Worm (Caenorhabditis elegans) whole organism, midembryonic: ENCODE data around the gene gid-8.

Experiments
- T22C8.4 ChIP-seq: fragments of 200-800 bp; sonication (Bioruptor generic); IDR thresholded peaks from 2 replicates; pipeline ENCODE4 v1.3.6; 2022; ENCODE audit warnings: missing genetic modification characterization, missing compliant biosample characterization
- cog-1 ChIP-seq: sonication (generic microtip); optimal IDR thresholded peaks from 2 replicates; lab custom pipeline; 2016; ENCODE audit warnings: missing genetic modification characterization, missing compliant biosample characterization
- flt-1 ChIP-seq: fragments of 200-800 bp; sonication (Bioruptor generic); IDR thresholded peaks from 2 replicates; pipeline ENCODE4 v1.3.6; 2022; ENCODE audit warnings: missing genetic modification characterization, missing compliant biosample characterization
- klf-2 ChIP-seq: fragments of 200-800 bp; sonication (Bioruptor generic); conservative IDR thresholded peaks from 2 replicates; pipeline ENCODE4 v1.3.6; 2022; ENCODE audit warnings: missing genetic modification reagents, missing genetic modification characterization, missing compliant biosample characterization
- med-1 ChIP-seq: sonication (generic microtip); optimal IDR thresholded peaks from 2 replicates; lab custom pipeline; 2017; ENCODE audit warnings: missing genetic modification characterization, mild to moderate bottlenecking, missing compliant biosample characterization, antibody characterized with exemption, missing genetic modification reagents; ENCODE audit not compliant: insufficient read depth
- ref-1 ChIP-seq: fragments of 200-800 bp; sonication (Bioruptor generic); conservative IDR thresholded peaks from 2 replicates; pipeline ENCODE4 v1.3.6; 2022; ENCODE audit warnings: missing genetic modification reagents, missing genetic modification characterization, missing compliant biosample characterization
- tab-1 ChIP-seq: fragments of 200-800 bp; sonication (Bioruptor generic); IDR thresholded peaks from 2 replicates; pipeline ENCODE4 v1.3.6; 2022; ENCODE audit warnings: missing genetic modification characterization, missing compliant biosample characterization
- ztf-23 ChIP-seq: fragments of 200-800 bp; sonication (Bioruptor generic); IDR thresholded peaks from 2 replicates; pipeline ENCODE4 v1.3.6; 2022; ENCODE audit warnings: missing genetic modification reagents, missing genetic modification characterization, missing compliant biosample characterization
- ztf-29 ChIP-seq: fragments of 200-800 bp; sonication (Bioruptor generic); IDR thresholded peaks from 2 replicates; pipeline ENCODE4 v1.3.6; 2022; ENCODE audit warnings: missing genetic modification reagents, missing genetic modification characterization, missing compliant biosample characterization

Gene gid-8

ce11 chrV:1486031-1486430, 18.5 kb downstream of the gid-8 start:
- no peak for TF ChIP-seq cog-1 (tag; lab: Kevin White, UChicago)

DNA sequence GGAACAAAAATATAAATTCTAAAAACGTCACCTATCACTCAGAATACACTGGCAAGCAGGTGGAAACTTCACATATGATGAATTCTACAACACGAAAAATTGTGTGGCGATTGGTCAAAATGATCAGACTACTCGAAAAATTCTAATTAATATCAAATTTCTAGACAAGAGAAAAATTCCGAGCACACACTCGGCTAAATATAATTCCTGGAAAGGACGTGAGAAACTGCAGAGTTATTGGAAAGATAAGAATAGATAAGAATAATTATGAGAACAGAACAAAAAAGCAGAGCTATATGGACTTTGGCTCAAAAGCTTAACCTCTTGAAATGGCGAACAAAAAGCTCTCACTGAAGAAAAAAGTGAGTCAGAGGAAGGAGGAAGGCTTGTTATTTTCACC, 19.7 kb downstream of the gid-8 start:
- TF ChIP-seq cog-1 (tag; lab: Kevin White, UChicago), result no peak
- TF ChIP-seq ztf-23, result no peak
- TF ChIP-seq med-1 (GFP tag; lab: Kevin White, UChicago), result no peak
- no peak for TF ChIP-seq tab-1 (GFP tag; lab: Robert Waterston, UW)
- no peak for TF ChIP-seq klf-2
- TF ChIP-seq flt-1 (GFP tag; lab: Robert Waterston, UW), result no peak
- no peak for TF ChIP-seq ref-1 (GFP tag; lab: Robert Waterston, UW)
- no peak for TF ChIP-seq T22C8.4 (GFP tag; lab: Robert Waterston, UW)
- TF ChIP-seq ztf-29 (GFP tag; lab: Robert Waterston, UW), result no peak

- TF ChIP-seq ztf-29 (GFP tag; lab: Robert Waterston, UW) (no peak), klf-2 (no peak), tab-1 (GFP tag; lab: Robert Waterston, UW) (no peak), ref-1 (GFP tag; lab: Robert Waterston, UW) (no peak), med-1 (GFP tag; lab: Kevin White, UChicago) (no peak), cog-1 (tag; lab: Kevin White, UChicago) (no peak), T22C8.4 (GFP tag; lab: Robert Waterston, UW) (no peak), ztf-23 (no peak), flt-1 (GFP tag; lab: Robert Waterston, UW) (no peak)
Measured at ce11 chrV:1488642-1489041, 21.1 kb downstream of the gid-8 start.

- no peak for TF ChIP-seq ztf-23
- no peak for TF ChIP-seq med-1 (GFP tag; lab: Kevin White, UChicago)
- TF ChIP-seq ztf-29 (GFP tag; lab: Robert Waterston, UW), result no peak
Measured at ce11 chrV:1491510-1491909, 24.0 kb downstream of the gid-8 start, which contains the start of gene C38C3.6. TSS of gene C38C3.6 (minus strand) at chrV:1491610.

DNA sequence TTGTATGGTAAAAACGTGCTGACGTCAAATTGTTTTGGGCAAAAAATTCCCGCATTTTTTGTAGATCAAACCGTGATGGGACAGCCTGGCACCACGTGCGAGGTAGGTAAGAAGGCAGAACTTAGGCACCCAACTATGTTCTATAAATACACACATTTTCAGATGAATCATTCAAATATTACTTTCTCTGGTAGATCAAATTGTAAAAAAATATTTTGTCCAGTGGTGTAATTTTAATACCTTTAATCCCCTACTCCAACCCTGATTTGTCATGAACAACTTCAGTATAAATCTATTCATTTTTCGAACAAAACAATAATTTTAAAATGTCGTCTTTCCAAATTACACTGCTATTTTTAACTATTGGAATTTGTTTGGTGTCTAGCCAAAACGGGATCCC, 26.9 kb downstream of the gid-8 start, which contains the start of gene spig-7:
spig-7 (plus strand) TSS at position 301 of the 400 bp plus-strand sequence.
- TF ChIP-seq T22C8.4 (GFP tag; lab: Robert Waterston, UW) (no peak), klf-2 (no peak), cog-1 (tag; lab: Kevin White, UChicago) (no peak), ztf-23 (no peak), tab-1 (GFP tag; lab: Robert Waterston, UW) (no peak), flt-1 (GFP tag; lab: Robert Waterston, UW) (no peak), med-1 (GFP tag; lab: Kevin White, UChicago) (no peak), ztf-29 (GFP tag; lab: Robert Waterston, UW) (no peak), ref-1 (GFP tag; lab: Robert Waterston, UW) (no peak)

DNA sequence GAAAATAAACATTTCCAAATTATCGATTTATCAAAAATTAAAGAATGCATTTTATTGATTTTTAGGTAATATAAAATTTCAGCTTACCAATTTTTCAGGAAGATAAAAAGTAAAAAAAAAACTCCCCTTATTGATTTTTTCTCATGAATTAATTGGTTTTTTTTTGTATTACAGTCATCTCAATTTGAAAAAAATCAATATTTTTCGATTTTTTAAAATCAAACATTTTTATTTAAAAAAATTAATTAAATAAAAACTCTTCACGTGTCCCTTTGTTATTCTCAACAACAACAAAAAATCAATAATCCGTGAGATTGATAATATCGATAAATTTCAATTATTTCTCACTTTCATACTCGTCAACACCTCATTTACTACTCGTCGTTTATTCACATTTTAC, 27.8 kb downstream of the gid-8 start, which contains the start of gene C38C3.3:
C38C3.3 (plus strand) TSS at position 301 of the 400 bp plus-strand sequence.
- TF ChIP-seq cog-1 (tag; lab: Kevin White, UChicago) (no peak), ztf-23 (no peak), tab-1 (GFP tag; lab: Robert Waterston, UW) (no peak), ztf-29 (GFP tag; lab: Robert Waterston, UW) (no peak), flt-1 (GFP tag; lab: Robert Waterston, UW) (no peak), klf-2 (no peak), T22C8.4 (GFP tag; lab: Robert Waterston, UW) (no peak)

DNA sequence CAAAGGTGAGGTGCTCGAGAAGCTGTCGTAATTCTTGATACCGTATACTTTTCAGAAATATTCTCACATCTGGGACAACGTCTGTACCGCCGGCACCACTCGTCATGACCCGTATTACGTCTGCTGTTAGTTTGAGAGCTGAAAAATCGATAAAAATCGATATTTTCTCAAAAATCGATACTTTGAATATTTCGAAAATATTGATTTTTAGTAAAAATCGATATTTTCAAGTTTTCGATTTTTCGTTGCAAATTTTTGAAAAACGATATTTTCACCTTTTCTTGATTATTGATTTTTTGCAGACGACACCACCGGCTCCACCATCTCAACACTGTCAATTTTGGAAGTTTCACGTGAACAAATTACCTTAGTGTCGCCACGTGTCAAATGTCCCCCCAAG, 28.2 kb downstream of the gid-8 start:
- TF ChIP-seq cog-1 (tag; lab: Kevin White, UChicago) (no peak), med-1 (GFP tag; lab: Kevin White, UChicago) (no peak), klf-2 (no peak), flt-1 (GFP tag; lab: Robert Waterston, UW) (no peak), T22C8.4 (GFP tag; lab: Robert Waterston, UW) (peak; percentile 80)

- TF ChIP-seq ref-1 (GFP tag; lab: Robert Waterston, UW), result no peak
- no peak for TF ChIP-seq med-1 (GFP tag; lab: Kevin White, UChicago)
- no peak for TF ChIP-seq T22C8.4 (GFP tag; lab: Robert Waterston, UW)
- no peak for TF ChIP-seq flt-1 (GFP tag; lab: Robert Waterston, UW)
- no peak for TF ChIP-seq tab-1 (GFP tag; lab: Robert Waterston, UW)
- no peak for TF ChIP-seq klf-2
- TF ChIP-seq ztf-29 (GFP tag; lab: Robert Waterston, UW), result no peak
- no peak for TF ChIP-seq cog-1 (tag; lab: Kevin White, UChicago)
- TF ChIP-seq ztf-23, result no peak
Measured at ce11 chrV:1499140-1499539, 31.6 kb downstream of the gid-8 start, which contains the start of gene sru-27. TSS of gene sru-27 (plus strand) at chrV:1499440.

DNA sequence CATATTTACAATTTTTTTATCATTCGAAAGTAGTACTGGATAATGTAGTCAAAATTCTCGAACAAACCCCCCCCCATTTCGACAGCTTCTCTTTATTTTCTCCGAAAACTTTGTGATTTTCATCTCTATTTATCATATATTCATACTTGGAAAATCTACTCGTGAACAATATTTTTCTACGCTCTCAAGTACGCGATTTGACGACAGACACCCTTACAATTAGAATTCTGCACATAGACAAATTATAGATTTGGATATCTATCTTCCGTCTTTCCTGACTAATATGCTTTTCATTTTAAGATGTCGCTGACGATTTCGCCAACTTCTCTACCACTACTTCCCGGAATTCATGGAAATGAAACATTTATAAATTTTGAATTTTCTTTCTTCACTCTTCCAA, 38.5 kb downstream of the gid-8 start, which contains the start of gene sru-28:
sru-28 (plus strand) TSS at position 301 of the 400 bp plus-strand sequence.
- no peak for TF ChIP-seq med-1 (GFP tag; lab: Kevin White, UChicago)
- TF ChIP-seq klf-2, result no peak
- no peak for TF ChIP-seq tab-1 (GFP tag; lab: Robert Waterston, UW)
- TF ChIP-seq flt-1 (GFP tag; lab: Robert Waterston, UW), result no peak
- no peak for TF ChIP-seq T22C8.4 (GFP tag; lab: Robert Waterston, UW)
- TF ChIP-seq ztf-29 (GFP tag; lab: Robert Waterston, UW), result no peak
- no peak for TF ChIP-seq ref-1 (GFP tag; lab: Robert Waterston, UW)
- no peak for TF ChIP-seq ztf-23
- TF ChIP-seq cog-1 (tag; lab: Kevin White, UChicago), result no peak

- TF ChIP-seq flt-1 (GFP tag; lab: Robert Waterston, UW), result no peak
- TF ChIP-seq ztf-23, result no peak
- no peak for TF ChIP-seq ref-1 (GFP tag; lab: Robert Waterston, UW)
- no peak for TF ChIP-seq T22C8.4 (GFP tag; lab: Robert Waterston, UW)
- TF ChIP-seq tab-1 (GFP tag; lab: Robert Waterston, UW), result no peak
- TF ChIP-seq klf-2, result no peak
- no peak for TF ChIP-seq med-1 (GFP tag; lab: Kevin White, UChicago)
- TF ChIP-seq cog-1 (tag; lab: Kevin White, UChicago), result no peak
- no peak for TF ChIP-seq ztf-29 (GFP tag; lab: Robert Waterston, UW)
Measured at ce11 chrV:1511537-1511936, 44.0 kb downstream of the gid-8 start, which contains the start of gene nhr-260. TSS of gene nhr-260 (minus strand) at chrV:1511637.
